Fruit fly (Drosophila melanogaster) whole organism, embryonic: ENCODE measurements around the gene CheB98a.

Source experiments
- Bgb ChIP-seq: fragments of 200-800 bp; sonication (Bioruptor generic); IDR thresholded peaks from 2 replicates; pipeline ENCODE4 v1.3.6; 2022; ENCODE audit warnings: missing biosample characterization, missing genetic modification characterization; ENCODE audit not compliant: partially characterized antibody
- CG10462 ChIP-seq: fragments of 200-800 bp; sonication (Bioruptor generic); optimal IDR thresholded peaks from 2 replicates; lab custom pipeline; 2016; ENCODE audit warnings: missing biosample characterization, missing genetic modification characterization
- CG11093 ChIP-seq: fragments of 200-800 bp; sonication (Bioruptor generic); IDR thresholded peaks from 3 replicates; pipeline ENCODE4 v1.3.6; 2022; ENCODE audit warnings: missing biosample characterization, missing genetic modification characterization
- CG11456 ChIP-seq: fragments of 200-800 bp; sonication (Bioruptor generic); IDR thresholded peaks from 3 replicates; pipeline ENCODE4 v1.3.6; 2022; ENCODE audit warnings: missing biosample characterization, missing genetic modification characterization
- CG11504 ChIP-seq: fragments of 200-800 bp; sonication (Bioruptor generic); optimal IDR thresholded peaks from 3 replicates; lab custom pipeline; 2019; ENCODE audit warnings: missing biosample characterization, mild to moderate bottlenecking, missing genetic modification characterization, moderate library complexity
- CG12071 ChIP-seq: fragments of 200-800 bp; sonication (Bioruptor generic); optimal IDR thresholded peaks from 3 replicates; lab custom pipeline; 2018; ENCODE audit warnings: missing biosample characterization, mild to moderate bottlenecking, missing genetic modification characterization
- CG14014 ChIP-seq: fragments of 200-800 bp; sonication (Bioruptor generic); IDR thresholded peaks from 2 replicates; pipeline ENCODE4 v1.3.6; 2022; ENCODE audit warnings: missing biosample characterization, missing genetic modification characterization
- CG14710 ChIP-seq: fragments of 200-800 bp; sonication (Bioruptor generic); optimal IDR thresholded peaks from 3 replicates; lab custom pipeline; 2019; ENCODE audit warnings: missing biosample characterization, mild to moderate bottlenecking, missing genetic modification characterization, moderate library complexity
- CG17186 ChIP-seq: fragments of 200-800 bp; sonication (Bioruptor generic); optimal IDR thresholded peaks from 3 replicates; lab custom pipeline; 2017; ENCODE audit warnings: missing biosample characterization, missing genetic modification reagents, missing genetic modification characterization
- CG17361 ChIP-seq: fragments of 200-800 bp; sonication (Bioruptor generic); IDR thresholded peaks from 3 replicates; pipeline ENCODE4 v1.3.6; 2022; ENCODE audit warnings: missing biosample characterization, missing genetic modification characterization
- CG17612 ChIP-seq: fragments of 200-800 bp; sonication (Bioruptor generic); IDR thresholded peaks from 2 replicates; pipeline ENCODE4 v1.3.6; 2022; ENCODE audit warnings: missing biosample characterization, missing genetic modification characterization
- CG17829 ChIP-seq: fragments of 200-800 bp; optimal IDR thresholded peaks from 2 replicates; lab custom pipeline; 2019; ENCODE audit warnings: missing biosample characterization, mild to moderate bottlenecking, missing genetic modification characterization, moderate library complexity
- CG17912 ChIP-seq: fragments of 200-800 bp; sonication (Bioruptor generic); optimal IDR thresholded peaks from 2 replicates; lab custom pipeline; 2018; ENCODE audit warnings: missing biosample characterization, mild to moderate bottlenecking, missing genetic modification characterization
- CG2875 ChIP-seq: fragments of 200-800 bp; sonication (Bioruptor generic); optimal IDR thresholded peaks from 2 replicates; lab custom pipeline; 2017; ENCODE audit warnings: missing biosample characterization, mild to moderate bottlenecking, missing genetic modification characterization, missing genetic modification reagents
- CG2889 ChIP-seq: fragments of 200-800 bp; sonication (Bioruptor generic); IDR thresholded peaks from 3 replicates; pipeline ENCODE4 v1.3.6; 2022; ENCODE audit warnings: missing biosample characterization, missing genetic modification characterization
- CG30020 ChIP-seq: fragments of 200-800 bp; optimal IDR thresholded peaks from 2 replicates; lab custom pipeline; 2019; ENCODE audit warnings: missing biosample characterization, mild to moderate bottlenecking, missing genetic modification characterization, moderate library complexity
- CG30431 ChIP-seq: fragments of 200-800 bp; sonication (Bioruptor generic); optimal IDR thresholded peaks from 2 replicates; lab custom pipeline; 2017; ENCODE audit warnings: missing biosample characterization, missing genetic modification characterization
- CG32532 ChIP-seq: fragments of 200-800 bp; sonication (Bioruptor generic); IDR thresholded peaks from 2 replicates; pipeline ENCODE4 v1.3.6; 2022; ENCODE audit warnings: missing biosample characterization, missing genetic modification characterization
- CG32772 ChIP-seq: fragments of 200-800 bp; sonication (Bioruptor generic); IDR thresholded peaks from 2 replicates; pipeline ENCODE4 v1.3.6; 2022; ENCODE audit warnings: missing biosample characterization, missing genetic modification characterization
- CG43689 ChIP-seq: fragments of 200-800 bp; sonication (Bioruptor generic); IDR thresholded peaks from 2 replicates; pipeline ENCODE4 v1.3.6; 2022; ENCODE audit warnings: missing biosample characterization, missing genetic modification characterization
- CG6683 ChIP-seq: fragments of 200-800 bp; sonication (Bioruptor generic); optimal IDR thresholded peaks from 2 replicates; lab custom pipeline; 2017; ENCODE audit warnings: missing biosample characterization, mild to moderate bottlenecking, missing genetic modification characterization, missing genetic modification reagents
- CG7745 ChIP-seq: fragments of 200-800 bp; sonication (Bioruptor generic); optimal IDR thresholded peaks from 2 replicates; lab custom pipeline; 2018; ENCODE audit warnings: missing biosample characterization, mild to moderate bottlenecking, missing genetic modification characterization, moderate library complexity
- CG8290 ChIP-seq, 3 experiments: fragments of 200-800 bp; sonication (Bioruptor generic); optimal IDR thresholded peaks; 2 replicates each; lab custom pipeline; 2016 to 2019; ENCODE audit warnings: missing biosample characterization in 3 of 3, missing genetic modification characterization in 3 of 3, mild to moderate bottlenecking in 2 of 3, moderate library complexity in 1 of 3
- CG9215 ChIP-seq: fragments of 200-800 bp; sonication (Bioruptor generic); IDR thresholded peaks from 2 replicates; pipeline ENCODE4 v1.3.6; 2022; ENCODE audit warnings: missing biosample characterization, missing genetic modification characterization
- Chrac-16 ChIP-seq: fragments of 200-800 bp; sonication (Bioruptor generic); optimal IDR thresholded peaks from 3 replicates; lab custom pipeline; 2016; ENCODE audit warnings: missing biosample characterization, missing genetic modification characterization
- Dek ChIP-seq: fragments of 200-800 bp; sonication (Bioruptor generic); optimal IDR thresholded peaks from 3 replicates; lab custom pipeline; 2019; ENCODE audit warnings: missing biosample characterization, mild to moderate bottlenecking, missing genetic modification characterization, moderate library complexity
- Dip2 ChIP-seq: fragments of 200-800 bp; sonication (Bioruptor generic); IDR thresholded peaks from 2 replicates; pipeline ENCODE4 v1.3.6; 2022; ENCODE audit warnings: missing biosample characterization, missing genetic modification characterization
- Dp ChIP-seq: fragments of 200-800 bp; sonication (Bioruptor generic); optimal IDR thresholded peaks from 2 replicates; lab custom pipeline; 2018; ENCODE audit warnings: missing biosample characterization, mild to moderate bottlenecking, missing genetic modification characterization, moderate library complexity
- Hey ChIP-seq: fragments of 200-800 bp; sonication (Bioruptor generic); optimal IDR thresholded peaks from 3 replicates; lab custom pipeline; 2018; ENCODE audit warnings: missing biosample characterization, mild to moderate bottlenecking, missing genetic modification characterization
- Mad ChIP-seq: fragments of 200-800 bp; sonication (Bioruptor generic); optimal IDR thresholded peaks from 2 replicates; lab custom pipeline; 2016; ENCODE audit warnings: missing biosample characterization, missing genetic modification characterization
- Myb ChIP-seq: fragments of 200-800 bp; sonication (Bioruptor generic); optimal IDR thresholded peaks from 2 replicates; lab custom pipeline; 2016; ENCODE audit warnings: missing biosample characterization, missing genetic modification characterization
- Oli ChIP-seq: fragments of 200-800 bp; sonication (Bioruptor generic); optimal IDR thresholded peaks from 2 replicates; lab custom pipeline; 2018; ENCODE audit warnings: missing biosample characterization, mild to moderate bottlenecking, missing genetic modification characterization, moderate library complexity
- Ravus ChIP-seq: fragments of 200-800 bp; sonication (Bioruptor generic); IDR thresholded peaks from 2 replicates; pipeline ENCODE4 v1.3.6; 2022; ENCODE audit warnings: missing biosample characterization, missing genetic modification characterization
- Sry-δ ChIP-seq: fragments of 200-800 bp; sonication (Bioruptor generic); optimal IDR thresholded peaks from 2 replicates; lab custom pipeline; 2016; ENCODE audit warnings: missing biosample characterization, missing genetic modification characterization
- Usf ChIP-seq: fragments of 200-800 bp; sonication (Bioruptor generic); optimal IDR thresholded peaks from 2 replicates; lab custom pipeline; 2017; ENCODE audit warnings: missing genotype, missing biosample characterization, missing genetic modification characterization
- ash1 ChIP-seq: fragments of 200-800 bp; sonication (Bioruptor generic); optimal IDR thresholded peaks from 2 replicates; lab custom pipeline; 2018; ENCODE audit warnings: missing biosample characterization, mild to moderate bottlenecking, missing genetic modification characterization
- dm ChIP-seq: fragments of 200-800 bp; sonication (Bioruptor generic); optimal IDR thresholded peaks from 3 replicates; lab custom pipeline; 2016; ENCODE audit warnings: missing biosample characterization, missing genetic modification characterization
- dmrt99B ChIP-seq: fragments of 200-800 bp; sonication (Bioruptor generic); optimal IDR thresholded peaks from 2 replicates; lab custom pipeline; 2018; ENCODE audit warnings: missing biosample characterization, mild to moderate bottlenecking, missing genetic modification characterization, moderate library complexity
- esg ChIP-seq: fragments of 200-800 bp; sonication (Bioruptor generic); conservative IDR thresholded peaks from 2 replicates; pipeline ENCODE4 v1.3.6; 2022; ENCODE audit warnings: missing biosample characterization, missing genetic modification characterization
- exex ChIP-seq: fragments of 200-800 bp; sonication (Bioruptor generic); optimal IDR thresholded peaks from 4 replicates; lab custom pipeline; 2018; ENCODE audit warnings: missing biosample characterization, mild to moderate bottlenecking, missing genetic modification characterization, moderate library complexity
- fd64A ChIP-seq: fragments of 200-800 bp; sonication (Bioruptor generic); optimal IDR thresholded peaks from 3 replicates; lab custom pipeline; 2018; ENCODE audit warnings: missing biosample characterization, mild to moderate bottlenecking, missing genetic modification characterization
- hth ChIP-seq: fragments of >200 bp; optimal IDR thresholded peaks from 2 replicates; lab custom pipeline; 2017; ENCODE audit warnings: inconsistent platforms
- lbe ChIP-seq: fragments of 200-800 bp; sonication (Bioruptor generic); optimal IDR thresholded peaks from 2 replicates; lab custom pipeline; 2016; ENCODE audit warnings: missing biosample characterization, mild to moderate bottlenecking, missing genetic modification characterization
- odd ChIP-seq: fragments of 200-800 bp; sonication (Bioruptor generic); optimal IDR thresholded peaks from 2 replicates; lab custom pipeline; 2017; ENCODE audit warnings: missing biosample characterization, mild to moderate bottlenecking, missing genetic modification characterization
- prd ChIP-seq, 3 experiments: fragments of >200 bp in 2 of 3; fragments of 200-800 bp in 1 of 3; sonication (Bioruptor generic) in 1 of 3; optimal IDR thresholded peaks in 2 of 3; IDR thresholded peaks in 1 of 3; 2 replicates in 2 of 3; 3 replicates in 1 of 3; pipeline versions ENCODE4 v1.3.6 to Lab custom; 2017 to 2022; ENCODE audit warnings: missing biosample characterization in 1 of 3, missing genetic modification characterization in 1 of 3
- seq ChIP-seq: fragments of 200-800 bp; sonication (Bioruptor generic); IDR thresholded peaks from 2 replicates; pipeline ENCODE4 v1.3.6; 2022; ENCODE audit warnings: missing biosample characterization, missing genetic modification characterization
- sima ChIP-seq: fragments of 200-800 bp; sonication (Bioruptor generic); optimal IDR thresholded peaks from 2 replicates; lab custom pipeline; 2016; ENCODE audit warnings: missing biosample characterization, missing genetic modification characterization
- slbo ChIP-seq: fragments of 200-800 bp; sonication (Bioruptor generic); IDR thresholded peaks from 2 replicates; pipeline ENCODE4 v1.3.6; 2022; ENCODE audit warnings: missing biosample characterization, missing genetic modification characterization
- unc-4 ChIP-seq: fragments of 200-800 bp; sonication (Bioruptor generic); IDR thresholded peaks from 2 replicates; pipeline ENCODE4 v1.3.6; 2022; ENCODE audit warnings: missing biosample characterization, missing genetic modification characterization; ENCODE audit not compliant: partially characterized antibody

CheB98a gene

DNA sequence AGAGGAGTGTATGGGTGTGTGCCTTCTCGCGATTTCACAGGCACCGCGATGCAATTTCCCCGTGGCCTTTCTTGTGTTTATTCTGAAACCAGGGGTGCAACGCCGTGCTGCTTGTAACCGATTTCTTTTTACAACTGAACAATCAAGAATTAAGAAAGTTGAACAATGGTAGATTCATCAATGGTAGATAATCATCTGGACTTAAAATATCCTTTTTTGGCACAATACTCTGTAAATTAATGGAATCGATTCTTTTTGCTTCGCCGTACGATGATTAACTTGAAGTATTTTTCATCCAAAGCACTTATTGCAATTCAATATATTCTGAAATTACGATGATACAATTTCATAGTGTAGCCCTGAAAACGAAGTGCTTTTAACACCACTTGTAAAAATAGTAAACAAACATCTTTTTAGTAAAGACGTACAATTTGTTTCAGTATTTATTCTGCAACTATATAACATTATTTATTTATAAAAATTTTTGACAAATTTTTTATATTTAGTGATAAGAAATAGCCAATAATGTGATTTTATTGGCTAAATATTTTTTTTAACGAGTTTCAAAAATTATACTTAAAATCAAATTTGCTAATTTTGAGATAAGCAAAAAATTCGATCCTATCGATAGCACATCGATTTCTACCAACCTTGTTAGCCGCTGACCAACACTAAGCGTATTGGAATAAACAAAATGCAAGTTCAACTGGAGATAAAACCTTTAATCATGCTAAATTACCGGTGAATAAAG, 13.2 kb downstream of the CheB98a start, which contains the start of the genes CG1523 and CG1647 (continued):
- TF ChIP-seq sima (GFP tag; lab: Kevin White, UChicago): no peak
- TF ChIP-seq hth (lab: Kevin White, UChicago): no peak
- TF ChIP-seq Usf (GFP tag; lab: Kevin White, UChicago): peak; percentile 49
- TF ChIP-seq CG30431 (GFP tag; lab: Kevin White, UChicago): peak; percentile 33
- peak; percentile 28 for TF ChIP-seq CG32772 (GFP tag; lab: Robert Waterston, UW)
- no peak for TF ChIP-seq CG6683 (GFP tag; lab: Kevin White, UChicago)
- TF ChIP-seq slbo: peak; percentile 60
- peak; percentile 69 for TF ChIP-seq Oli (tag; lab: Kevin White, UChicago)
- TF ChIP-seq Mad (GFP tag; lab: Kevin White, UChicago): peak; percentile 29
- peak; percentile 66 for TF ChIP-seq CG30020 (tag; lab: Kevin White, UChicago)
- TF ChIP-seq fd64A (GFP tag; lab: Kevin White, UChicago): no peak
- no peak for TF ChIP-seq CG14014 (GFP tag; lab: Robert Waterston, UW)
- TF ChIP-seq CG11456 (GFP tag; lab: Robert Waterston, UW): 0 out of 3 replicates have a peak, but pooled peaks have one; percentile 29
- TF ChIP-seq Dp (GFP tag; lab: Kevin White, UChicago): no peak
- TF ChIP-seq CG7745 (tag; lab: Kevin White, UChicago): no peak
- no peak for TF ChIP-seq CG43689
- no peak for TF ChIP-seq odd (GFP tag; lab: Kevin White, UChicago)
- TF ChIP-seq dm: no peak
- TF ChIP-seq seq (GFP tag; lab: Robert Waterston, UW): peak; percentile 16; the same call in 1 of the 2 replicates
- peak; percentile 61; the same call in 1 of the 2 replicates for TF ChIP-seq esg (GFP tag; lab: Robert Waterston, UW)
- no peak for TF ChIP-seq exex (tag; lab: Kevin White, UChicago)
- TF ChIP-seq ash1 (GFP tag; lab: Kevin White, UChicago): no peak
- TF ChIP-seq CG11504 (tag; lab: Kevin White, UChicago): no peak
- peak; percentile 79 for TF ChIP-seq CG17829 (tag; lab: Kevin White, UChicago)
- TF ChIP-seq Dek: no peak
- no peak for TF ChIP-seq CG17612 (GFP tag; lab: Robert Waterston, UW)
- peak; percentile 55; the same call in 1 of the 2 replicates for TF ChIP-seq unc-4 (GFP tag; lab: Robert Waterston, UW)
- peak; percentile 61 for TF ChIP-seq Chrac-16 (GFP tag; lab: Kevin White, UChicago)
- TF ChIP-seq CG9215: peak; percentile 54
- TF ChIP-seq Sry-δ (GFP tag; lab: Kevin White, UChicago): peak; percentile 41
- TF ChIP-seq CG11093 (GFP tag; lab: Robert Waterston, UW): peak; percentile 35; the same call in 1 of the 3 replicates
- no peak for TF ChIP-seq CG12071 (GFP tag; lab: Kevin White, UChicago)
- TF ChIP-seq prd (optimal IDR thresholded peaks at IDR 0.05; lab: Kevin White, UChicago): no peak
- TF ChIP-seq prd (GFP tag; IDR thresholded peaks at IDR 0.05; lab: Robert Waterston, UW): peak; percentile 68
- no peak for TF ChIP-seq dmrt99B
- TF ChIP-seq Ravus: no peak
- TF ChIP-seq CG10462: peak; percentile 19
- no peak for TF ChIP-seq CG8290 (GFP tag; optimal IDR thresholded peaks at IDR 0.05; lab: Kevin White, UChicago)
- TF ChIP-seq CG8290 (tag; optimal IDR thresholded peaks at IDR 0.05; lab: Kevin White, UChicago): no peak
- peak; percentile 38 for TF ChIP-seq Myb (GFP tag; lab: Kevin White, UChicago)
- no peak for TF ChIP-seq Dip2 (GFP tag; lab: Robert Waterston, UW)
- no peak for TF ChIP-seq CG17912 (GFP tag; lab: Kevin White, UChicago)
- peak; percentile 49; the same call in 1 of the 3 replicates for TF ChIP-seq CG2889
- peak; percentile 58 for TF ChIP-seq CG32532
- peak; percentile 85 for TF ChIP-seq CG17361 (GFP tag; lab: Robert Waterston, UW)
- peak; percentile 53 for TF ChIP-seq Bgb (GFP tag; lab: Robert Waterston, UW)
- no peak for TF ChIP-seq lbe (GFP tag; lab: Kevin White, UChicago)
- TF ChIP-seq CG2875: peak; percentile 35
- TF ChIP-seq CG14710 (tag; lab: Kevin White, UChicago): peak; percentile 82
- no peak for TF ChIP-seq Hey
- TF ChIP-seq CG17186 (GFP tag; lab: Kevin White, UChicago): no peak
